Worm (Caenorhabditis elegans): ENCODE results near the gene srg-67.
A peak's percentile ranks its signal among the peaks of the same experiment; 100 is the strongest.

srg-67 gene

DNA sequence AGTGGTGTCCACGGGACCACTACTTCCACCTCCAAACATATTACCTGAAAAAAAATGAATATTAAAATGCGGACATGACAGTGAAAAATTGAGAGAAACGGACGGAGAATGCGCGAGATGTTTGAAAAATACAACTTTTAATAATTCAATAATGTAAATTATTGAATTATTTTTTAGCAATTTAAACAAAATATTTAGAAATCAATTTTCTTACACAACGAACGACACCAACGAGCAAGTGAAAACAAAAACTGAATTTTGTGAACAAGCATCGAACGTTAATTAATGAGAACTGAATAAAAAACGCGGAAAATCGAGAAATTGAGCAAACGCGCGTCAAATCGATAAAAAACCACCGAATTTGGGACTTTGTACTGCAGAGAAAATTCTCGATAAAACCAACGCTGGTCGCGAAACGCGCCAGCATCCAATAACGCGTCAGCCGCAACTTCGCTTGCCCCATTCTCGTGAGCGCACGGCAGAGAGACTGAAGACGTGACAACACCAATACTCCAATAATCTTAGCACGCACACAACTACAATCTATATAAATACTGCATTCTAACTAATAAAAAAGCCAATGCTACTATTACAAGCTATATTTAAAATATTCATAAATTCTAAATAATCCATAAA is 42.1 kb upstream of the srg-67 start, which contains the start of the genes dnj-19 and nhr-47 (continued):
- TF ChIP-seq die-1 (tag; optimal IDR thresholded peaks at IDR 0.05) (no peak), attf-3 (GFP tag; conservative IDR thresholded peaks at IDR 0.05) (peak; percentile 78), madf-6 (GFP tag; IDR thresholded peaks at IDR 0.05) (peak; percentile 89), madf-3 (GFP tag; IDR thresholded peaks at IDR 0.05) (peak; percentile 91), gei-17 (GFP tag; optimal IDR thresholded peaks at IDR 0.05) (peak; percentile 50), F55B11.4 (tag; optimal IDR thresholded peaks at IDR 0.05; ENCODE audit: borderline replicate concordance, insufficient read depth) (no peak), efl-1 (GFP tag; optimal IDR thresholded peaks at IDR 0.05) (peak; percentile 41), ccch-3 (GFP tag; optimal IDR thresholded peaks at IDR 0.05) (no peak), hlh-26 (GFP tag; conservative IDR thresholded peaks at IDR 0.05) (no peak), B0336.3 (GFP tag; IDR thresholded peaks at IDR 0.05) (peak; percentile 95), ztf-22 (GFP tag; optimal IDR thresholded peaks at IDR 0.05) (no peak), attf-6 (GFP tag; IDR thresholded peaks at IDR 0.05) (peak; percentile 71), chd-7 (tag; optimal IDR thresholded peaks at IDR 0.05) (peak; percentile 83), lir-1 (GFP tag; conservative IDR thresholded peaks at IDR 0.05) (peak; percentile 85), repo-1 (tag; optimal IDR thresholded peaks at IDR 0.05) (peak; percentile 91), ets-4 (GFP tag; optimal IDR thresholded peaks at IDR 0.05) (no peak), zfh-2 (GFP tag; conservative IDR thresholded peaks at IDR 0.05) (no peak; the same call in 1 of the 2 replicates), nfyb-1 (GFP tag; IDR thresholded peaks at IDR 0.05) (peak; percentile 95), F10E7.11 (tag; optimal IDR thresholded peaks at IDR 0.05) (no peak), hlh-12 (tag; optimal IDR thresholded peaks at IDR 0.05) (no peak), hsf-1 (GFP tag; IDR thresholded peaks at IDR 0.05) (peak; percentile 98), F22D6.2 (tag; optimal IDR thresholded peaks at IDR 0.05) (peak; percentile 62), madf-10 (tag; optimal IDR thresholded peaks at IDR 0.05) (peak; percentile 75), K11D2.4 (GFP tag; IDR thresholded peaks at IDR 0.05) (peak; percentile 90), B0261.1 (tag; optimal IDR thresholded peaks at IDR 0.05) (no peak), Y56A3A.18 (GFP tag; IDR thresholded peaks at IDR 0.05) (peak; percentile 96), F33H1.4 (GFP tag; IDR thresholded peaks at IDR 0.05) (peak; percentile 79), ceh-58 (GFP tag; IDR thresholded peaks at IDR 0.05) (no peak), somi-1 (GFP tag; optimal IDR thresholded peaks at IDR 0.05) (peak; percentile 55), aptf-2 (GFP tag; conservative IDR thresholded peaks at IDR 0.05) (no peak; the same call in 1 of the 2 replicates), lin-26 (GFP tag; IDR thresholded peaks at IDR 0.05) (peak; percentile 49; the same call in 1 of the 2 replicates), let-526 (GFP tag; IDR thresholded peaks at IDR 0.05) (0 out of 2 replicates have a peak, but pooled peaks have one; percentile 21), ama-1 (optimal IDR thresholded peaks at IDR 0.05) (no peak), ama-1 (GFP tag; optimal IDR thresholded peaks at IDR 0.05) (no peak), tbp1 (GFP tag; optimal IDR thresholded peaks at IDR 0.05) (peak; percentile 73), unc-130 (GFP tag; optimal IDR thresholded peaks at IDR 0.05) (peak; percentile 59), ztf-26 (tag; optimal IDR thresholded peaks at IDR 0.05) (peak; percentile 91), mcd-1 (GFP tag; IDR thresholded peaks at IDR 0.05) (peak; percentile 94), sdz-38 (tag; optimal IDR thresholded peaks at IDR 0.05) (no peak), ekl-4 (GFP tag; IDR thresholded peaks at IDR 0.05) (peak; percentile 96), snpc-1.1 (tag; optimal IDR thresholded peaks at IDR 0.05; ENCODE audit: insufficient read depth) (no peak), dox-1 (GFP tag; IDR thresholded peaks at IDR 0.05) (peak; percentile 95), fkh-3 (tag; optimal IDR thresholded peaks at IDR 0.05) (no peak), K12H6.12 (tag; optimal IDR thresholded peaks at IDR 0.05) (peak; percentile 73), nhr-80 (tag; optimal IDR thresholded peaks at IDR 0.05) (peak; percentile 70), ceh-27 (GFP tag; optimal IDR thresholded peaks at IDR 0.05) (peak; percentile 87), ceh-79 (tag; optimal IDR thresholded peaks at IDR 0.05) (no peak), nhr-27 (tag; optimal IDR thresholded peaks at IDR 0.05) (peak; percentile 30), Y95B8A.8 (GFP tag; IDR thresholded peaks at IDR 0.05) (0 out of 2 replicates have a peak, but pooled peaks have one; percentile 32)

Measured in whole organism, young adult.